Fruit fly (Drosophila melanogaster): ENCODE results near the gene CG42594.

DNA sequence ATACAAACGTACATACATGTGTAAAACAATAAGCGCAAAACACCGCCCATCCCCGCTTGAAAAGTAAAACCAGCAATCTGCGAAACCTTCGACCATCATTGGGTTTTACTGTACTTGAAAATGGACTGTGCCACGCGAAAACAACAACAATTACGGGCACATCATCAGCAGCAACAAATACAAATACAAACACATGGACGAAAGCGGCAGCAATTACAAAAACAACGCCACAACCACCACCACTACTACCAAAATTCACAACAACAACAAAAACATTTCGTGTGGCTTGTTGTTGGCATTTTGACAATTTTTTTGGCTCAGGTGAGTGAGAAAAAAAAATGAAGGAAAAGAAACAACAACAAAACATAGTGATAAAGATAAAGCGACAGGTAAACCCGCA lies 99.9 kb downstream of the CG42594 start:
- no peak for TF ChIP-seq run (tag; optimal IDR thresholded peaks at IDR 0.05)
- no peak for TF ChIP-seq fd102C (GFP tag; optimal IDR thresholded peaks at IDR 0.05)
- TF ChIP-seq CG31365 (tag; optimal IDR thresholded peaks at IDR 0.05): no peak
- no peak for TF ChIP-seq CG10462 (GFP tag; optimal IDR thresholded peaks at IDR 0.05)
- TF ChIP-seq crp (GFP tag; optimal IDR thresholded peaks at IDR 0.05): no peak
- no peak for TF ChIP-seq hkb (optimal IDR thresholded peaks at IDR 0.05)
- no peak for TF ChIP-seq hkb (GFP tag; IDR thresholded peaks at IDR 0.05)
- TF ChIP-seq Elba2 (GFP tag; optimal IDR thresholded peaks at IDR 0.05): no peak
- TF ChIP-seq CG4282 (GFP tag; optimal IDR thresholded peaks at IDR 0.05): no peak
- TF ChIP-seq CG9797 (GFP tag; optimal IDR thresholded peaks at IDR 0.05): no peak
- TF ChIP-seq CG15479 (GFP tag; optimal IDR thresholded peaks at IDR 0.05): peak; percentile 45

Data from whole organism, embryonic.